Fruit fly (Drosophila melanogaster) whole organism, embryonic: ENCODE data around the gene Aprt.

Experiments used
- Aef1 ChIP-seq: fragments of 200-800 bp; sonication (Bioruptor generic); IDR thresholded peaks from 3 replicates; pipeline ENCODE4 v1.3.6; 2022; ENCODE audit warnings: missing biosample characterization, missing genetic modification characterization
- Bdp1 ChIP-seq: fragments of 200-800 bp; sonication (Bioruptor generic); optimal IDR thresholded peaks from 3 replicates; lab custom pipeline; 2016; ENCODE audit warnings: missing biosample characterization, missing genetic modification characterization
- Bgb ChIP-seq: fragments of 200-800 bp; sonication (Bioruptor generic); IDR thresholded peaks from 2 replicates; pipeline ENCODE4 v1.3.6; 2022; ENCODE audit warnings: missing biosample characterization, missing genetic modification characterization; ENCODE audit not compliant: partially characterized antibody
- CG10267 ChIP-seq: fragments of 200-800 bp; sonication (Bioruptor generic); optimal IDR thresholded peaks from 2 replicates; lab custom pipeline; 2018; ENCODE audit warnings: missing biosample characterization, mild to moderate bottlenecking, missing genetic modification characterization, moderate library complexity
- CG10274 ChIP-seq: fragments of 200-800 bp; sonication (Bioruptor generic); optimal IDR thresholded peaks from 3 replicates; lab custom pipeline; 2017; ENCODE audit warnings: missing biosample characterization, mild to moderate bottlenecking, missing genetic modification characterization
- CG10366 ChIP-seq: fragments of 200-800 bp; sonication (Bioruptor generic); IDR thresholded peaks from 2 replicates; pipeline ENCODE4 v1.3.6; 2022; ENCODE audit warnings: missing biosample characterization, missing genetic modification characterization
- CG12391 ChIP-seq: fragments of 200-800 bp; sonication (Bioruptor generic); optimal IDR thresholded peaks from 3 replicates; lab custom pipeline; 2018; ENCODE audit warnings: missing biosample characterization, mild to moderate bottlenecking, missing genetic modification characterization, moderate library complexity
- CG14710 ChIP-seq: fragments of 200-800 bp; sonication (Bioruptor generic); optimal IDR thresholded peaks from 3 replicates; lab custom pipeline; 2019; ENCODE audit warnings: missing biosample characterization, mild to moderate bottlenecking, missing genetic modification characterization, moderate library complexity
- CG1603 ChIP-seq: fragments of 200-800 bp; sonication (Bioruptor generic); optimal IDR thresholded peaks from 2 replicates; lab custom pipeline; 2019; ENCODE audit warnings: missing biosample characterization, mild to moderate bottlenecking, missing genetic modification characterization, moderate library complexity
- CG1832 ChIP-seq: fragments of 200-800 bp; sonication (Bioruptor generic); optimal IDR thresholded peaks from 2 replicates; lab custom pipeline; 2017; ENCODE audit warnings: missing biosample characterization, mild to moderate bottlenecking, missing genetic modification characterization, inconsistent platforms
- CG18619 ChIP-seq: fragments of 200-800 bp; sonication (Bioruptor generic); optimal IDR thresholded peaks from 3 replicates; lab custom pipeline; 2017; ENCODE audit warnings: missing biosample characterization, mild to moderate bottlenecking, missing genetic modification characterization
- CG2678 ChIP-seq: fragments of 200-800 bp; sonication (Bioruptor generic); optimal IDR thresholded peaks from 3 replicates; lab custom pipeline; 2019; ENCODE audit warnings: missing biosample characterization, mild to moderate bottlenecking, missing genetic modification characterization, moderate library complexity
- CG32767 ChIP-seq: fragments of 200-800 bp; sonication (Bioruptor generic); IDR thresholded peaks from 2 replicates; pipeline ENCODE4 v1.3.6; 2022; ENCODE audit warnings: missing biosample characterization, missing genetic modification characterization
- CG32772 ChIP-seq: fragments of 200-800 bp; sonication (Bioruptor generic); IDR thresholded peaks from 2 replicates; pipeline ENCODE4 v1.3.6; 2022; ENCODE audit warnings: missing biosample characterization, missing genetic modification characterization
- CG33557 ChIP-seq: fragments of 200-800 bp; sonication (Bioruptor generic); optimal IDR thresholded peaks from 2 replicates; lab custom pipeline; 2019; ENCODE audit warnings: missing biosample characterization, mild to moderate bottlenecking, missing genetic modification characterization, moderate library complexity
- CG34422 ChIP-seq: fragments of 200-800 bp; sonication (Bioruptor generic); IDR thresholded peaks from 3 replicates; pipeline ENCODE4 v1.3.6; 2022; ENCODE audit warnings: missing biosample characterization, missing genetic modification characterization
- CG6854 ChIP-seq: fragments of 200-800 bp; sonication (Bioruptor generic); optimal IDR thresholded peaks from 3 replicates; lab custom pipeline; 2017; ENCODE audit warnings: missing biosample characterization, mild to moderate bottlenecking, missing genetic modification characterization
- CG8281 ChIP-seq: fragments of 200-800 bp; sonication (Bioruptor generic); optimal IDR thresholded peaks from 2 replicates; lab custom pipeline; 2018; ENCODE audit warnings: missing biosample characterization, mild to moderate bottlenecking, missing genetic modification characterization, moderate library complexity
- CG8290 ChIP-seq, 3 experiments: fragments of 200-800 bp; sonication (Bioruptor generic); optimal IDR thresholded peaks; 2 replicates each; lab custom pipeline; 2016 to 2019; ENCODE audit warnings: missing biosample characterization in 3 of 3, missing genetic modification characterization in 3 of 3, mild to moderate bottlenecking in 2 of 3, moderate library complexity in 1 of 3
- CG8388 ChIP-seq: fragments of 200-800 bp; sonication (Bioruptor generic); optimal IDR thresholded peaks from 2 replicates; lab custom pipeline; 2019; ENCODE audit warnings: missing biosample characterization, mild to moderate bottlenecking, missing genetic modification characterization, moderate library complexity
- CG9727 ChIP-seq: fragments of 200-800 bp; sonication (Bioruptor generic); optimal IDR thresholded peaks from 3 replicates; lab custom pipeline; 2017; ENCODE audit warnings: missing biosample characterization, mild to moderate bottlenecking, missing genetic modification characterization
- CG9797 ChIP-seq: fragments of 200-800 bp; sonication (Bioruptor generic); optimal IDR thresholded peaks from 3 replicates; lab custom pipeline; 2018; ENCODE audit warnings: missing biosample characterization, mild to moderate bottlenecking, missing genetic modification characterization
- CrebB ChIP-seq: fragments of 200-800 bp; sonication (Bioruptor generic); optimal IDR thresholded peaks from 3 replicates; lab custom pipeline; 2018; ENCODE audit warnings: missing biosample characterization, mild to moderate bottlenecking, missing genetic modification characterization
- D19B ChIP-seq: fragments of 200-800 bp; sonication (Bioruptor generic); optimal IDR thresholded peaks from 2 replicates; lab custom pipeline; 2017; ENCODE audit warnings: missing biosample characterization, mild to moderate bottlenecking, missing genetic modification characterization
- Dfd ChIP-seq, 2 experiments: fragments of >200 bp; optimal IDR thresholded peaks; 2 replicates each; lab custom pipeline; 2017; ENCODE audit warnings: missing biosample characterization in 2 of 2, missing genetic modification characterization in 2 of 2
- Ets97D ChIP-seq: fragments of 200-800 bp; sonication (Bioruptor generic); optimal IDR thresholded peaks from 3 replicates; lab custom pipeline; 2016; ENCODE audit warnings: missing biosample characterization, missing genetic modification characterization
- Hr78 ChIP-seq, 2 experiments: fragments of 200-800 bp in 1 of 2; fragments of >200 bp in 1 of 2; sonication (Bioruptor generic) in 1 of 2; optimal IDR thresholded peaks; 2 replicates each; lab custom pipeline; 2017 to 2019; ENCODE audit warnings: missing biosample characterization in 2 of 2, missing genetic modification characterization in 2 of 2, mild to moderate bottlenecking in 1 of 2, moderate library complexity in 1 of 2
- Lpt ChIP-seq: fragments of >200 bp; optimal IDR thresholded peaks from 2 replicates; lab custom pipeline; 2018; ENCODE audit warnings: missing biosample characterization, missing genetic modification characterization
- MTF-1 ChIP-seq: fragments of 200-800 bp; sonication (Bioruptor generic); optimal IDR thresholded peaks from 2 replicates; lab custom pipeline; 2018; ENCODE audit warnings: missing biosample characterization, mild to moderate bottlenecking, missing genetic modification characterization, borderline replicate concordance
- Oaz ChIP-seq: fragments of 200-800 bp; sonication (Bioruptor generic); IDR thresholded peaks from 2 replicates; pipeline ENCODE4 v1.3.6; 2022; ENCODE audit warnings: missing biosample characterization, missing genetic modification characterization
- Optix ChIP-seq: fragments of 200-800 bp; sonication (Bioruptor generic); IDR thresholded peaks from 3 replicates; pipeline ENCODE4 v1.3.6; 2022; ENCODE audit warnings: missing biosample characterization, missing genetic modification characterization
- Rfx ChIP-seq: fragments of 200-800 bp; sonication (Bioruptor generic); IDR thresholded peaks from 2 replicates; pipeline ENCODE4 v1.3.6; 2022; ENCODE audit warnings: missing biosample characterization, missing genetic modification characterization
- bowl ChIP-seq: fragments of 200-800 bp; sonication (Bioruptor generic); IDR thresholded peaks from 2 replicates; pipeline ENCODE4 v1.3.6; 2022; ENCODE audit warnings: missing biosample characterization, missing genetic modification characterization
- da ChIP-seq: fragments of 200-800 bp; sonication (Bioruptor generic); optimal IDR thresholded peaks from 2 replicates; lab custom pipeline; 2016; ENCODE audit warnings: missing biosample characterization, missing genetic modification characterization
- dmrt11E ChIP-seq: fragments of 200-800 bp; sonication (Bioruptor generic); optimal IDR thresholded peaks from 3 replicates; lab custom pipeline; 2018; ENCODE audit warnings: missing biosample characterization, mild to moderate bottlenecking, missing genetic modification characterization, moderate library complexity
- dpn ChIP-seq, 2 experiments: fragments of 200-800 bp; sonication (Bioruptor generic); optimal IDR thresholded peaks; 3 replicates each; lab custom pipeline; 2016; ENCODE audit warnings: missing biosample characterization in 2 of 2, missing genetic modification characterization in 2 of 2
- dysf ChIP-seq: fragments of 200-800 bp; sonication (Bioruptor generic); IDR thresholded peaks from 3 replicates; pipeline ENCODE4 v1.3.6; 2022; ENCODE audit warnings: missing biosample characterization, missing genetic modification characterization
- gsb ChIP-seq: fragments of 200-800 bp; sonication (Bioruptor generic); IDR thresholded peaks from 2 replicates; pipeline ENCODE4 v1.3.6; 2022; ENCODE audit warnings: missing biosample characterization, missing genetic modification characterization
- hb ChIP-seq: fragments of 200-800 bp; sonication (Bioruptor generic); IDR thresholded peaks from 3 replicates; pipeline ENCODE4 v1.3.6; 2022; ENCODE audit warnings: missing biosample characterization, missing genetic modification characterization; ENCODE audit not compliant: partially characterized antibody
- insv ChIP-seq, 2 experiments: fragments of 200-800 bp; sonication (Bioruptor generic); optimal IDR thresholded peaks; 3 replicates each; lab custom pipeline; 2016 to 2018; ENCODE audit warnings: missing biosample characterization in 2 of 2, missing genetic modification characterization in 2 of 2
- kay ChIP-seq: fragments of 200-800 bp; sonication (Bioruptor generic); optimal IDR thresholded peaks from 2 replicates; lab custom pipeline; 2016; ENCODE audit warnings: missing biosample characterization, missing genetic modification characterization
- lmd ChIP-seq: fragments of 200-800 bp; sonication (Bioruptor generic); IDR thresholded peaks from 2 replicates; pipeline ENCODE4 v1.3.6; 2022; ENCODE audit warnings: missing biosample characterization, missing genetic modification characterization
- nmo ChIP-seq: fragments of 200-800 bp; sonication (Bioruptor generic); optimal IDR thresholded peaks from 2 replicates; lab custom pipeline; 2018; ENCODE audit warnings: missing biosample characterization, mild to moderate bottlenecking, missing genetic modification characterization, moderate library complexity
- pzg ChIP-seq: fragments of 200-800 bp; sonication (Bioruptor generic); optimal IDR thresholded peaks from 3 replicates; lab custom pipeline; 2018; ENCODE audit warnings: missing biosample characterization, mild to moderate bottlenecking, missing genetic modification characterization, moderate library complexity
- shn ChIP-seq: fragments of 200-800 bp; sonication (Bioruptor generic); optimal IDR thresholded peaks from 3 replicates; lab custom pipeline; 2016; ENCODE audit warnings: missing biosample characterization, missing genetic modification characterization
- sim ChIP-seq: fragments of 200-800 bp; sonication (Bioruptor generic); IDR thresholded peaks from 2 replicates; pipeline ENCODE4 v1.3.6; 2022; ENCODE audit warnings: missing biosample characterization, missing genetic modification characterization
- slp2 ChIP-seq: fragments of 200-800 bp; sonication (Bioruptor generic); optimal IDR thresholded peaks from 2 replicates; lab custom pipeline; 2016; ENCODE audit warnings: missing biosample characterization, missing genetic modification characterization
- sug ChIP-seq: fragments of 200-800 bp; optimal IDR thresholded peaks from 2 replicates; lab custom pipeline; 2019; ENCODE audit warnings: missing biosample characterization, mild to moderate bottlenecking, missing genetic modification characterization, moderate library complexity
- tgo ChIP-seq: fragments of 200-800 bp; sonication (Bioruptor generic); IDR thresholded peaks from 3 replicates; pipeline ENCODE4 v1.3.6; 2022; ENCODE audit warnings: missing biosample characterization, missing genetic modification characterization
- trh ChIP-seq: fragments of 200-800 bp; sonication (Bioruptor generic); optimal IDR thresholded peaks from 2 replicates; lab custom pipeline; 2016; ENCODE audit warnings: missing biosample characterization, missing genetic modification characterization
- zf30C ChIP-seq: fragments of 200-800 bp; sonication (Bioruptor generic); optimal IDR thresholded peaks from 3 replicates; lab custom pipeline; 2018; ENCODE audit warnings: missing biosample characterization, mild to moderate bottlenecking, missing genetic modification characterization

The Aprt gene

DNA sequence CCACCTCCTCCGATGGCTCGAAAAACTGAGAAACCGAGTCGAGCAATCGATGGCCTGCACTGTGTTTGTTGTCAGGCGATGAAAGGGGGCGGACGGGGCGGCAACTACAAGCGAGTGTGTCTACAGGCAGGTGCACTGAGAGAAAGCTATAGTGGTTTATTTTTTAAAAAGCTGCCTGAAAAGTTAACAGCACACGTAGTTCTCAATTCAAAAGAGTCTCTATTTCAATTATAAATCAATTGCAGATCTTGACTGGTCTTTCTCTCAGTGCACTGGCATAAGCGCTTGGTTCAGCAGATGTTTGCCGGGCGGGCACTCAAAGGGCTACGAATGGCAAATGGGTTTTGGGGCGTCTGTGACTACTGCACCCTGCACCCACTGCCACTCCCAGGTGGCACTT is 4.1 kb downstream of the Aprt start (continued):
- TF ChIP-seq Bdp1 (GFP tag; lab: Kevin White, UChicago) (no peak), CG6854 (no peak), hb (GFP tag; lab: Robert Waterston, UW) (no peak), CG8281 (tag; lab: Kevin White, UChicago) (no peak), CG32767 (GFP tag; lab: Robert Waterston, UW) (no peak), CG9727 (GFP tag; lab: Kevin White, UChicago) (no peak), CG10267 (tag; lab: Kevin White, UChicago) (no peak), Bgb (GFP tag; lab: Robert Waterston, UW) (no peak), kay (GFP tag; lab: Kevin White, UChicago) (no peak), CG1603 (peak; percentile 13), Lpt (no peak), Oaz (GFP tag; lab: Robert Waterston, UW) (0 out of 2 replicates have a peak, but pooled peaks have one; percentile 28), lmd (GFP tag; lab: Robert Waterston, UW) (peak; percentile 65; the same call in 1 of the 2 replicates), CG32772 (GFP tag; lab: Robert Waterston, UW) (0 out of 2 replicates have a peak, but pooled peaks have one; percentile 37), Aef1 (GFP tag; lab: Robert Waterston, UW) (peak; percentile 66), Hr78 (GFP tag; optimal IDR thresholded peaks at IDR 0.05; lab: Kevin White, UChicago) (no peak), tgo (GFP tag; lab: Robert Waterston, UW) (peak; percentile 59; the same call in 2 of the 3 replicates), dysf (GFP tag; lab: Robert Waterston, UW) (peak; percentile 75), CG1832 (no peak), CrebB (tag; lab: Kevin White, UChicago) (no peak), CG34422 (peak; percentile 48; the same call in 1 of the 3 replicates), Optix (GFP tag; lab: Robert Waterston, UW) (no peak), MTF-1 (GFP tag; lab: Kevin White, UChicago) (no peak), pzg (no peak), Ets97D (GFP tag; lab: Kevin White, UChicago) (no peak), CG10366 (GFP tag; lab: Robert Waterston, UW) (peak; percentile 34; the same call in 1 of the 2 replicates), gsb (GFP tag; lab: Robert Waterston, UW) (no peak), D19B (GFP tag; lab: Kevin White, UChicago) (no peak), Dfd (GFP tag; optimal IDR thresholded peaks at IDR 0.05; lab: Kevin White, UChicago) (no peak), CG18619 (GFP tag; lab: Kevin White, UChicago) (no peak), CG8290 (GFP tag; optimal IDR thresholded peaks at IDR 0.05; lab: Kevin White, UChicago) (no peak), CG8290 (tag; optimal IDR thresholded peaks at IDR 0.05; lab: Kevin White, UChicago) (peak in 1 of 2 experiments; percentile 40), CG14710 (tag; lab: Kevin White, UChicago) (no peak), insv (GFP tag; optimal IDR thresholded peaks at IDR 0.05; lab: Kevin White, UChicago) (no peak), slp2 (GFP tag; lab: Kevin White, UChicago) (no peak), CG2678 (peak; percentile 16), bowl (GFP tag; lab: Robert Waterston, UW) (no peak), CG9797 (no peak), Rfx (GFP tag; lab: Robert Waterston, UW) (peak; percentile 78), shn (GFP tag; lab: Kevin White, UChicago) (no peak), sug (tag; lab: Kevin White, UChicago) (no peak), nmo (no peak), CG33557 (no peak), CG12391 (no peak), CG10274 (GFP tag; lab: Kevin White, UChicago) (no peak), da (no peak), CG8388 (GFP tag; lab: Kevin White, UChicago) (no peak), dpn (GFP tag; optimal IDR thresholded peaks at IDR 0.05; lab: Kevin White, UChicago) (no peak), trh (GFP tag; lab: Kevin White, UChicago) (no peak), sim (GFP tag; lab: Robert Waterston, UW) (no peak), zf30C (no peak), dmrt11E (tag; lab: Kevin White, UChicago) (no peak)
